Fruit fly (Drosophila melanogaster) whole organism, wandering third instar larva: ENCODE results near the gene Acat2.

Experiments
- Abd-B ChIP-seq: fragments of >200 bp; optimal IDR thresholded peaks from 2 replicates; lab custom pipeline; 2017; ENCODE audit warnings: missing biosample characterization, missing genetic modification characterization
- CG32264 ChIP-seq: fragments of 200-800 bp; sonication (Bioruptor generic); optimal IDR thresholded peaks from 2 replicates; lab custom pipeline; 2016; ENCODE audit warnings: missing biosample characterization, missing genetic modification characterization
- CG9705 ChIP-seq: fragments of 200-800 bp; sonication (Bioruptor generic); optimal IDR thresholded peaks from 2 replicates; lab custom pipeline; 2018; ENCODE audit warnings: missing biosample characterization, mild to moderate bottlenecking, missing genetic modification characterization
- CrebA ChIP-seq: fragments of 200-800 bp; sonication (Bioruptor generic); optimal IDR thresholded peaks from 2 replicates; lab custom pipeline; 2016; ENCODE audit warnings: missing biosample characterization, mild to moderate bottlenecking, missing genetic modification characterization, borderline replicate concordance
- Dfd ChIP-seq: fragments of >200 bp; optimal IDR thresholded peaks from 2 replicates; lab custom pipeline; 2017; ENCODE audit warnings: missing biosample characterization, missing genetic modification characterization
- Dif ChIP-seq: fragments of 200-275, 200-300 bp; sonication (Bioruptor generic); optimal IDR thresholded peaks from 2 replicates; lab custom pipeline; 2018; ENCODE audit warnings: missing biosample characterization, missing genetic modification characterization; ENCODE audit not compliant: partially characterized antibody
- GATAd ChIP-seq: sonication (Bioruptor generic); optimal IDR thresholded peaks from 2 replicates; lab custom pipeline; 2016; ENCODE audit warnings: missing biosample characterization, missing genetic modification characterization
- HLH106 ChIP-seq: fragments of 200-800 bp; optimal IDR thresholded peaks from 3 replicates; lab custom pipeline; 2019; ENCODE audit warnings: missing biosample characterization, mild to moderate bottlenecking, missing genetic modification characterization, moderate library complexity
- Hnf4 ChIP-seq: fragments of 200-800 bp; sonication (Bioruptor generic); optimal IDR thresholded peaks from 2 replicates; lab custom pipeline; 2016; ENCODE audit warnings: missing biosample characterization, mild to moderate bottlenecking, missing genetic modification characterization
- Hr78 ChIP-seq: fragments of >200 bp; optimal IDR thresholded peaks from 2 replicates; lab custom pipeline; 2017; ENCODE audit warnings: missing biosample characterization, missing genetic modification characterization
- Hr83 ChIP-seq: fragments of 200-300 bp; sonication (Bioruptor generic); optimal IDR thresholded peaks from 2 replicates; lab custom pipeline; 2016; ENCODE audit warnings: missing biosample characterization, mild to moderate bottlenecking, missing genetic modification characterization, moderate library complexity; ENCODE audit not compliant: poor library complexity, severe bottlenecking
- Jra ChIP-seq: sonication (Bioruptor generic); optimal IDR thresholded peaks from 2 replicates; lab custom pipeline; 2016; ENCODE audit warnings: missing biosample characterization, missing genetic modification characterization
- Mio ChIP-seq: sonication (Bioruptor generic); optimal IDR thresholded peaks from 2 replicates; lab custom pipeline; 2016; ENCODE audit warnings: missing biosample characterization, missing genetic modification characterization
- Myc ChIP-seq: fragments of >200 bp; optimal IDR thresholded peaks from 2 replicates; lab custom pipeline; 2017
- N ChIP-seq: fragments of >200 bp; optimal IDR thresholded peaks from 2 replicates; lab custom pipeline; 2018; ENCODE audit warnings: missing biosample characterization, missing external identifiers, missing genetic modification characterization
- OdsH ChIP-seq: fragments of 200-800 bp; sonication (Bioruptor generic); optimal IDR thresholded peaks from 2 replicates; lab custom pipeline; 2016; ENCODE audit warnings: missing biosample characterization, mild to moderate bottlenecking, missing genetic modification characterization
- Rel ChIP-seq, 2 experiments: fragments of 200-800 bp; sonication (Bioruptor generic) in 1 of 2; optimal IDR thresholded peaks; 2 replicates in 1 of 2; 3 replicates in 1 of 2; lab custom pipeline; 2016 to 2019; ENCODE audit warnings: mild to moderate bottlenecking in 2 of 2, missing biosample characterization in 2 of 2, missing genetic modification characterization in 2 of 2, moderate library complexity in 1 of 2
- Sp1 ChIP-seq: fragments of 200-800 bp; sonication (Bioruptor generic); optimal IDR thresholded peaks from 3 replicates; lab custom pipeline; 2019; ENCODE audit warnings: missing biosample characterization, mild to moderate bottlenecking, missing genetic modification characterization, moderate library complexity
- Vsx2 ChIP-seq: fragments of 200-300, 225-300 bp; sonication (Bioruptor generic); optimal IDR thresholded peaks from 2 replicates; lab custom pipeline; 2018; ENCODE audit warnings: missing biosample characterization, missing genetic modification characterization; ENCODE audit not compliant: partially characterized antibody
- br ChIP-seq: fragments of 200-800 bp; sonication (Bioruptor generic); optimal IDR thresholded peaks from 2 replicates; lab custom pipeline; 2016; ENCODE audit warnings: missing biosample characterization, missing genetic modification characterization
- brk ChIP-seq: fragments of 200-800 bp; sonication (Bioruptor generic); optimal IDR thresholded peaks from 2 replicates; lab custom pipeline; 2016; ENCODE audit warnings: missing biosample characterization, mild to moderate bottlenecking, missing genetic modification characterization
- dl ChIP-seq, 2 experiments: fragments of 175-275, 200-275 bp in 1 of 2; fragments of 200-275 bp in 1 of 2; sonication (Bioruptor generic); optimal IDR thresholded peaks; lab custom pipeline; 2018; ENCODE audit warnings: mild to moderate bottlenecking in 2 of 2, missing biosample characterization in 2 of 2, missing genetic modification characterization in 2 of 2, moderate library complexity in 2 of 2; ENCODE audit not compliant: partially characterized antibody in 2 of 2, insufficient read depth in 1 of 2
- dmrt93B ChIP-seq: fragments of 200-800 bp; sonication (Bioruptor generic); optimal IDR thresholded peaks from 2 replicates; lab custom pipeline; 2018; ENCODE audit warnings: missing biosample characterization, mild to moderate bottlenecking, missing genetic modification characterization
- dsf ChIP-seq: sonication (Bioruptor generic); optimal IDR thresholded peaks from 2 replicates; lab custom pipeline; 2016; ENCODE audit warnings: missing biosample characterization, missing genetic modification characterization, borderline replicate concordance
- ey ChIP-seq: fragments of 200-800 bp; sonication (Bioruptor generic); optimal IDR thresholded peaks from 2 replicates; lab custom pipeline; 2016; ENCODE audit warnings: missing biosample characterization, missing genetic modification characterization
- foxo ChIP-seq, 2 experiments: fragments of 200-800 bp; sonication (Bioruptor generic); optimal IDR thresholded peaks; 2 replicates in 1 of 2; 3 replicates in 1 of 2; lab custom pipeline; 2016 to 2017; ENCODE audit warnings: missing biosample characterization in 2 of 2, missing genetic modification characterization in 2 of 2
- fru ChIP-seq: fragments of 200-800 bp; sonication (Bioruptor generic); optimal IDR thresholded peaks from 3 replicates; lab custom pipeline; 2016; ENCODE audit warnings: missing biosample characterization, mild to moderate bottlenecking, missing genetic modification characterization
- h ChIP-seq: fragments of 200-800 bp; sonication (Bioruptor generic); optimal IDR thresholded peaks from 3 replicates; lab custom pipeline; 2016; ENCODE audit warnings: missing biosample characterization, mild to moderate bottlenecking, missing genetic modification characterization
- jim ChIP-seq: fragments of 175-275, 200-325 bp; sonication (Bioruptor generic); optimal IDR thresholded peaks from 2 replicates; lab custom pipeline; 2016; ENCODE audit warnings: missing biosample characterization, mild to moderate bottlenecking, missing genetic modification characterization
- lola ChIP-seq: fragments of >200 bp; optimal IDR thresholded peaks from 2 replicates; lab custom pipeline; 2017; ENCODE audit warnings: missing biosample characterization, missing genetic modification characterization
- pan ChIP-seq: fragments of >200 bp; optimal IDR thresholded peaks from 2 replicates; lab custom pipeline; 2017
- psq ChIP-seq: fragments of 200-800 bp; sonication (Bioruptor generic); optimal IDR thresholded peaks from 3 replicates; lab custom pipeline; 2017; ENCODE audit warnings: missing biosample characterization, mild to moderate bottlenecking, missing genetic modification characterization, moderate library complexity
- rgr ChIP-seq: fragments of 200-800 bp; sonication (Bioruptor generic); optimal IDR thresholded peaks from 3 replicates; lab custom pipeline; 2016; ENCODE audit warnings: missing biosample characterization, mild to moderate bottlenecking, missing genetic modification characterization
- sage ChIP-seq: fragments of 200-800 bp; sonication (Bioruptor generic); optimal IDR thresholded peaks from 2 replicates; lab custom pipeline; 2016; ENCODE audit warnings: missing biosample characterization, mild to moderate bottlenecking, missing genetic modification characterization
- sv ChIP-seq: fragments of 200-800 bp; sonication (Bioruptor generic); optimal IDR thresholded peaks from 3 replicates; lab custom pipeline; 2016; ENCODE audit warnings: missing biosample characterization, missing genetic modification characterization
- tai ChIP-seq: sonication (Bioruptor generic); optimal IDR thresholded peaks from 2 replicates; lab custom pipeline; 2016; ENCODE audit warnings: missing biosample characterization, missing genetic modification characterization
- usp ChIP-seq: fragments of >200 bp; optimal IDR thresholded peaks from 2 replicates; lab custom pipeline; 2017; ENCODE audit warnings: missing biosample characterization, missing genetic modification characterization
- woc ChIP-seq: sonication (Bioruptor generic); optimal IDR thresholded peaks from 2 replicates; lab custom pipeline; 2016; ENCODE audit warnings: missing biosample characterization, mild to moderate bottlenecking, missing genetic modification characterization

The Acat2 gene

DNA sequence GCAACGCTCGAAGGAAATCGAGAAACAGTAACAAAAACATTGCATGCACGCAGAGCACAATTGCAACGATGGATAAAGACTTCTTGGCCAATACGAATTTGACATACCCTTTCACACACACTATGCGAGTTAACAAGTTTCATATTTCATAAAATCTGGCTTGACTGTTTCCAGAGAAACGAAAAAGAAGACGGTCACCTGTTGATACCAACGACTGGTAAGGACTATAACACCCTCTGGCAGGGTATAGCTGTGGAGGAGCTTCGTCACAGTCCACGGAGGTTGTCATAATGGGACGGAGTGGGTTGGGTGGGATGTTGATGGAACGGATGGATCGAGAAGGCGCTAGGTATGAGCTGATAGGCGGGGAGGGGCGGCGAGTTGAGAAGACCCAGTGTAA is 45.5 kb downstream of the Acat2 start (continued):
- TF ChIP-seq dmrt93B (GFP tag; lab: Kevin White, UChicago) (no peak), Hr83 (GFP tag; lab: Kevin White, UChicago) (no peak), Mio (no peak), br (GFP tag; lab: Kevin White, UChicago) (peak; percentile 34), HLH106 (peak; percentile 32)

DNA sequence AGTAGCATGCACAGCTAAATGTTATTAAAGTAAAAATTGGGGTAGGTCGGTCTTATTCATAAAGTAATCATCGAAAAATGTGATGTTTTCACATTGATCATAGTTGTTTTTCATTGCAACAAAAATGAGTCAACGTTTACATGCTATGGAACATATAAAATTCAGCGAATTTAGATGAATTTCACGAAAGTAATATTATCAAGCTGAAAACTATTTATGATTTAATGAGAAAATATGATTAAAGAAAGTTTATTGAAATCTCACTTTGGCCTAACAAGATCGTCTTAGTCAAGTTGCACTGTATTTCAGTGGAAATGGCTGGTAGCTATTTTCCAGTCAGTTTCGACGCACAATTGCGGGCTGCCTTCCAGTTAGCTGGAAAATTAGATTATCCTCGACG is 46.2 kb downstream of the Acat2 start:
- TF ChIP-seq Hr78 (GFP tag; lab: Kevin White, UChicago) (no peak), dsf (no peak), Dif (GFP tag; lab: Kevin White, UChicago) (no peak), N (GFP tag; lab: Kevin White, UChicago) (no peak), Myc (lab: Kevin White, UChicago) (no peak), Hnf4 (GFP tag; lab: Kevin White, UChicago) (no peak), usp (GFP tag; lab: Kevin White, UChicago) (no peak), woc (GFP tag; lab: Kevin White, UChicago) (no peak), br (GFP tag; lab: Kevin White, UChicago) (no peak), Sp1 (GFP tag; lab: Kevin White, UChicago) (no peak), Mio (no peak), jim (no peak)

DNA sequence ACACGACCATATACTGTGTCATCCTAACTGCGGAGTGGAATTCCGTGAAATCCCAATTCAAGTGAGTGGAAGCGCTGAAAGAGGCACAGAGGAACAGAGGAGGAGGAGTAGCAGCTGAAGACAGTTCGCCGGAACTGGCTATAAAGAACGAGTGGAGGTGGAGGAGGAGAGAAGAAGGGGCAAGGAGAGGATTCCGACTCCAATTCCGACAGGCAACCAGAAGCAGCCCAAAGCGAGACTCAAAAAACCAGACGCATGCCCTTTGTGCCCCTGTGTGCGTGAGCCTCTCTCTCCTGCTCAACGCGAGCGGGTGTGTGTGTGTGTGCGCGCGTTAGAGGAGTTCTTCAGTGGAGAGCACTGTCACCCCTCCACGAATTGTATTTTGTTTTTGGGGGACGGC is 46.7 kb downstream of the Acat2 start:
- TF ChIP-seq dl (GFP tag; optimal IDR thresholded peaks at IDR 0.05; lab: Kevin White, UChicago; ENCODE audit: insufficient read depth in 1 of 2, partially characterized antibody in 2 of 2) (peak in 1 of 2 experiments; percentile 13), Dif (GFP tag; lab: Kevin White, UChicago) (peak; percentile 50), Hr83 (GFP tag; lab: Kevin White, UChicago) (no peak), psq (peak; percentile 79)

DNA sequence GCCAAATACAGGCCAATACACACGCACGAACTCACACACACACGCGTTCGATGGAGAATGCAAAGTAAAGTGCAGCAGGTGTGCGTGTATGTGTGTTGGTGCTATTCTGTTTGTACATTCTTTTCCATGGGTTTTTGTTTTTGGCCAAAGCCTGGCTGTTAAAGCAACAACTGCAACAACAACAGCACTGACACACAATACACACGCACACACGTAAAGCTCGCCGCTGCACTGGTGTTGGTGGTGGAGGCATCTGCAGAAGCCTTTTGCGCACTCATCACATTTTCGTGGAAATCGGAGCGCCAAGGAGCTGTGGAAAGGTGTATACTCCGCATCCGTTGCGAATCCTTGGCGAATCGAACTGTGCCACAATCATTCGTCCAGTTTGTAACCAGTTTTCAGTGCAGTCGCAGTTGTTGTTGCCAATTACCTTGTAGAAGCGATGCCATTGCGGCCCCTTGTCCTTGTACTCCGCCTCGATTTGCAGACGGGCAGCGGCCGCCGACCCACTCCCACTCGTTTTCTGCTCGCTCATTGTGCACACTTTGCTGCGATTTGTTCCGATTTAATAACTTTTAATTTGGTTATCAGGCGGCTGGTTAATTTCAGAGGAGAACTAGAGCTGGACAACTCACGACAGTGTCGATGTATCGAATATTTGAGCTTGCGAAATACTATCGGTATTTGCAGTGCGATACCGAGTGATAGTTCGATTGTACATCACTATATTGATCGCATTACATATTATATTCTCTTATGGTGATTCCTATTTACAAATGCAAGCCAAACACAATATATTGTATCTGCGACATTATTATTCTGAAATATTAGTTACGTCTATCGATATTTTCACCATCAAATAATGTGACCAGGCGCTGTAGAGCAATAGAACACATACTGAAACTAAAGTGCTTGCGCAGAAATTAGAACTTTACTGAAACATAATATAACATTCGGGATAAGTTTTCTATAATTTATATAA is 47.5 kb downstream of the Acat2 start:
- TF ChIP-seq Dfd (GFP tag; lab: Kevin White, UChicago) = no peak
- no peak for TF ChIP-seq CG32264
- peak; percentile 9 for TF ChIP-seq sage (GFP tag; lab: Kevin White, UChicago)
- TF ChIP-seq Sp1 (GFP tag; lab: Kevin White, UChicago) = peak; percentile 28
- no peak for TF ChIP-seq psq
- TF ChIP-seq foxo (GFP tag; optimal IDR thresholded peaks at IDR 0.05; lab: Kevin White, UChicago) = peak in 1 of 2 experiments; percentile 62
- peak in 1 of 2 experiments; percentile 21 for TF ChIP-seq dl (GFP tag; optimal IDR thresholded peaks at IDR 0.05; lab: Kevin White, UChicago; ENCODE audit: insufficient read depth in 1 of 2, partially characterized antibody in 2 of 2)
- TF ChIP-seq ey = peak; percentile 38
- TF ChIP-seq dsf = peak; percentile 46
- TF ChIP-seq Vsx2 (GFP tag; lab: Kevin White, UChicago) = no peak
- no peak for TF ChIP-seq Mio
- no peak for TF ChIP-seq CrebA (GFP tag; lab: Kevin White, UChicago)
- no peak for TF ChIP-seq lola (GFP tag; lab: Kevin White, UChicago)
- no peak for TF ChIP-seq sv (GFP tag; lab: Kevin White, UChicago)
- peak; percentile 76 for TF ChIP-seq Hnf4 (GFP tag; lab: Kevin White, UChicago)
- TF ChIP-seq dmrt93B (GFP tag; lab: Kevin White, UChicago) = peak; percentile 11
- TF ChIP-seq Hr83 (GFP tag; lab: Kevin White, UChicago) = peak; percentile 22
- no peak for TF ChIP-seq Hr78 (GFP tag; lab: Kevin White, UChicago)
- no peak for TF ChIP-seq Dif (GFP tag; lab: Kevin White, UChicago)
- no peak for TF ChIP-seq usp (GFP tag; lab: Kevin White, UChicago)
- peak; percentile 32 for TF ChIP-seq fru (GFP tag; lab: Kevin White, UChicago)
- TF ChIP-seq woc (GFP tag; lab: Kevin White, UChicago) = peak; percentile 42
- TF ChIP-seq brk (GFP tag; lab: Kevin White, UChicago) = peak; percentile 73
- TF ChIP-seq tai (GFP tag; lab: Kevin White, UChicago) = no peak
- no peak for TF ChIP-seq Myc (lab: Kevin White, UChicago)
- TF ChIP-seq N (GFP tag; lab: Kevin White, UChicago) = peak; percentile 65
- no peak for TF ChIP-seq pan (lab: Kevin White, UChicago)
- no peak for TF ChIP-seq GATAd (GFP tag; lab: Kevin White, UChicago)
- TF ChIP-seq rgr (GFP tag; lab: Kevin White, UChicago) = peak; percentile 28
- TF ChIP-seq Abd-B = no peak
- TF ChIP-seq OdsH (GFP tag; lab: Kevin White, UChicago) = no peak
- TF ChIP-seq Jra (GFP tag; lab: Kevin White, UChicago) = peak; percentile 1
- peak; percentile 60 for TF ChIP-seq HLH106
- no peak for TF ChIP-seq jim
- no peak for TF ChIP-seq CG9705 (GFP tag; lab: Kevin White, UChicago)
- peak; percentile 44 for TF ChIP-seq h (GFP tag; lab: Kevin White, UChicago)
- TF ChIP-seq Rel (GFP tag; optimal IDR thresholded peaks at IDR 0.05; lab: Kevin White, UChicago) = no peak
- peak; percentile 1 for TF ChIP-seq Rel (tag; optimal IDR thresholded peaks at IDR 0.05; lab: Kevin White, UChicago)
- TF ChIP-seq br (GFP tag; lab: Kevin White, UChicago) = peak; percentile 8
